Fruit fly (Drosophila melanogaster): ENCODE results near the gene CG13856.
A peak's percentile ranks its signal among the peaks of the same experiment; 100 is the strongest.

CG13856 gene

DNA sequence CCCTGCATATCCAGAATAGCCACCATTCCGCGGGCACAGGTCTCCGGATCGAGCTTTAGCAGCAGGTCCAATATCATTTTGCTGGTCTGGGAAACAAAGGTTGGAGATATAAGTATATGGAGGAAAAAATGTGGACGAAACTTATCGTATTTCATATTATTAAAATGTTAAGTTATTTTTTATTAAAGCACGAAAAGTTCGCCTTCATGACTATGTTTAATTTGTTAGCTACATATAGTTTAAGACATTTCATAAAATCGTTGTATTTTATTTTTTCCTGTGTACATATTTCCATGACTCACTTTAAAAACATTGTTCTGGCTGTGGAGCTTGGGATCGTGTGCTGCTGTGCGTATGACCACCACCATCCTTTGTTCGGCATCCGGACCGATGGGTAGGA lies 21.5 kb downstream of the CG13856 start (continued):
- TF ChIP-seq CG6272 (GFP tag; IDR thresholded peaks at IDR 0.05) (no peak), CG12391 (tag; optimal IDR thresholded peaks at IDR 0.05) (peak; percentile 3), H15 (GFP tag; IDR thresholded peaks at IDR 0.05) (no peak), CG13894 (tag; optimal IDR thresholded peaks at IDR 0.05) (no peak), CG10979 (tag; optimal IDR thresholded peaks at IDR 0.05) (no peak), CG31224 (GFP tag; IDR thresholded peaks at IDR 0.05) (no peak), CG17385 (GFP tag; optimal IDR thresholded peaks at IDR 0.05) (no peak), dmrt11E (tag; optimal IDR thresholded peaks at IDR 0.05) (no peak), Med (GFP tag) (no peak), NfI (GFP tag; optimal IDR thresholded peaks at IDR 0.05) (no peak), tup (GFP tag; optimal IDR thresholded peaks at IDR 0.05) (no peak), CG31441 (GFP tag; IDR thresholded peaks at IDR 0.05) (0 out of 2 replicates have a peak, but pooled peaks have one; percentile 12), CG11695 (GFP tag; IDR thresholded peaks at IDR 0.05) (0 out of 3 replicates have a peak, but pooled peaks have one; percentile 33), pan (optimal IDR thresholded peaks at IDR 0.05) (no peak), pan (GFP tag; optimal IDR thresholded peaks at IDR 0.05 in 1 of 2, IDR thresholded peaks at IDR 0.05 in 1 of 2) (no peak), HLHmδ (GFP tag; optimal IDR thresholded peaks at IDR 0.05) (no peak), NC2β (GFP tag; optimal IDR thresholded peaks at IDR 0.05) (no peak), Aef1 (GFP tag; IDR thresholded peaks at IDR 0.05) (no peak), CG16813 (GFP tag; IDR thresholded peaks at IDR 0.05; ENCODE audit: partially characterized antibody) (no peak), Drgx (GFP tag; IDR thresholded peaks at IDR 0.05) (peak; percentile 45), Dp (GFP tag; optimal IDR thresholded peaks at IDR 0.05) (no peak), shn (GFP tag; optimal IDR thresholded peaks at IDR 0.05) (no peak), CG11696 (GFP tag; IDR thresholded peaks at IDR 0.05) (no peak), Dek (tag; optimal IDR thresholded peaks at IDR 0.05) (no peak), HmgD (GFP tag; optimal IDR thresholded peaks at IDR 0.05) (no peak), lbe (GFP tag; optimal IDR thresholded peaks at IDR 0.05) (peak; percentile 8), pita (GFP tag; optimal IDR thresholded peaks at IDR 0.05) (no peak), ap (GFP tag; IDR thresholded peaks at IDR 0.05) (no peak), emc (GFP tag; optimal IDR thresholded peaks at IDR 0.05) (no peak), Atf-2 (GFP tag; optimal IDR thresholded peaks at IDR 0.05) (no peak), CG4617 (GFP tag; optimal IDR thresholded peaks at IDR 0.05; ENCODE audit: borderline replicate concordance) (no peak), CG12659 (GFP tag; optimal IDR thresholded peaks at IDR 0.05) (no peak), stc (GFP tag; IDR thresholded peaks at IDR 0.05) (no peak), sd (tag; optimal IDR thresholded peaks at IDR 0.05) (peak; percentile 17), CG12104 (GFP tag; optimal IDR thresholded peaks at IDR 0.05) (no peak), CG5180 (GFP tag; optimal IDR thresholded peaks at IDR 0.05) (no peak), gem (tag; optimal IDR thresholded peaks at IDR 0.05) (peak; percentile 25), row (GFP tag; IDR thresholded peaks at IDR 0.05) (peak; percentile 15; the same call in 1 of the 3 replicates), Atf6 (GFP tag; IDR thresholded peaks at IDR 0.05) (no peak), CG2120 (GFP tag; optimal IDR thresholded peaks at IDR 0.05) (peak; percentile 18), dmrt99B (tag; optimal IDR thresholded peaks at IDR 0.05) (peak; percentile 6), CG17568 (GFP tag; optimal IDR thresholded peaks at IDR 0.05) (no peak), Xbp1 (GFP tag; optimal IDR thresholded peaks at IDR 0.05) (peak; percentile 14), Hsf (GFP tag; optimal IDR thresholded peaks at IDR 0.05) (no peak), CG1603 (tag; optimal IDR thresholded peaks at IDR 0.05) (peak; percentile 20), dm (GFP tag; optimal IDR thresholded peaks at IDR 0.05) (no peak), Adf1 (GFP tag; IDR thresholded peaks at IDR 0.05) (no peak)
